Worm (Caenorhabditis elegans): ENCODE results near the gene spcs-3.

- no peak for TF ChIP-seq lsy-2 (tag; optimal IDR thresholded peaks at IDR 0.05)
- no peak for TF ChIP-seq zag-1 (tag; optimal IDR thresholded peaks at IDR 0.05)
- no peak for TF ChIP-seq alr-1 (tag; optimal IDR thresholded peaks at IDR 0.05)
Measured at ce11 chrIII:8045734-8046133, 917 bp downstream of the spcs-3 start, which contains the start of gene K12H4.3.
